Fruit fly (Drosophila melanogaster): ENCODE results near the gene pst.

pst gene

dm6 chr3L:7347984-7348631 lies 12.0 kb downstream of the pst start, which contains the start of the genes Srp19 and qm:
Srp19 (minus strand) TSS chr3L:7348034.
qm (plus strand) TSS chr3L:7348313.
- no peak for TF ChIP-seq Pif1B (GFP tag; optimal IDR thresholded peaks at IDR 0.05)
- peak; percentile 20 for TF ChIP-seq gl (tag; optimal IDR thresholded peaks at IDR 0.05)
- no peak for TF ChIP-seq CG8301 (tag; optimal IDR thresholded peaks at IDR 0.05)
- no peak for TF ChIP-seq rn (GFP tag; IDR thresholded peaks at IDR 0.05)
- TF ChIP-seq Snoo (tag; optimal IDR thresholded peaks at IDR 0.05): no peak
- TF ChIP-seq fd96Ca (GFP tag; IDR thresholded peaks at IDR 0.05): peak; percentile 27; the same call in 2 of the 3 replicates
- TF ChIP-seq CG10348 (GFP tag; IDR thresholded peaks at IDR 0.05): no peak
- TF ChIP-seq CG34367 (tag; optimal IDR thresholded peaks at IDR 0.05): no peak
- peak; percentile 11 for TF ChIP-seq CG15710 (tag; optimal IDR thresholded peaks at IDR 0.05)
- TF ChIP-seq Ets98B (GFP tag; IDR thresholded peaks at IDR 0.05): peak; percentile 43; the same call in 1 of the 2 replicates
- TF ChIP-seq EcR (GFP tag; optimal IDR thresholded peaks at IDR 0.05): peak; percentile 44
- TF ChIP-seq CG13204 (GFP tag; optimal IDR thresholded peaks at IDR 0.05): peak; percentile 61
- TF ChIP-seq CG17806 (tag; optimal IDR thresholded peaks at IDR 0.05): no peak
- no peak for TF ChIP-seq CG14655 (GFP tag; optimal IDR thresholded peaks at IDR 0.05)
- peak; percentile 59; the same call in 1 of the 3 replicates for TF ChIP-seq CG4496 (GFP tag; IDR thresholded peaks at IDR 0.05)
- TF ChIP-seq CG12605 (GFP tag; IDR thresholded peaks at IDR 0.05): peak; percentile 64
- no peak for TF ChIP-seq CG9948 (tag; optimal IDR thresholded peaks at IDR 0.05)
- peak; percentile 25; the same call in 1 of the 2 replicates for TF ChIP-seq CG32121 (GFP tag; IDR thresholded peaks at IDR 0.05)
- TF ChIP-seq Pif1A (GFP tag; optimal IDR thresholded peaks at IDR 0.05): no peak
- TF ChIP-seq D1 (tag; optimal IDR thresholded peaks at IDR 0.05): no peak
- no peak for TF ChIP-seq CG8159 (tag; optimal IDR thresholded peaks at IDR 0.05)

dm6 chr3L:7346951-7347350 lies 13.1 kb downstream of the pst start, which contains the start of gene CG14834:
CG14834 (minus strand) TSS chr3L:7347123.
- no peak for TF ChIP-seq Snoo (tag; optimal IDR thresholded peaks at IDR 0.05)
- TF ChIP-seq CG13204 (GFP tag; optimal IDR thresholded peaks at IDR 0.05): no peak
- TF ChIP-seq CG15710 (tag; optimal IDR thresholded peaks at IDR 0.05): no peak
- no peak for TF ChIP-seq D1 (tag; optimal IDR thresholded peaks at IDR 0.05)
- TF ChIP-seq CG9948 (tag; optimal IDR thresholded peaks at IDR 0.05): no peak
- TF ChIP-seq CG32121 (GFP tag; IDR thresholded peaks at IDR 0.05): no peak
- no peak for TF ChIP-seq Pif1A (GFP tag; optimal IDR thresholded peaks at IDR 0.05)
- TF ChIP-seq CG14655 (GFP tag; optimal IDR thresholded peaks at IDR 0.05): no peak
- no peak for TF ChIP-seq CG8159 (tag; optimal IDR thresholded peaks at IDR 0.05)
- no peak for TF ChIP-seq Ets98B (GFP tag; IDR thresholded peaks at IDR 0.05)
- TF ChIP-seq gl (tag; optimal IDR thresholded peaks at IDR 0.05): no peak
- no peak for TF ChIP-seq Pif1B (GFP tag; optimal IDR thresholded peaks at IDR 0.05)
- no peak for TF ChIP-seq CG17806 (tag; optimal IDR thresholded peaks at IDR 0.05)
- no peak for TF ChIP-seq fd96Ca (GFP tag; IDR thresholded peaks at IDR 0.05)
- TF ChIP-seq CG10348 (GFP tag; IDR thresholded peaks at IDR 0.05): no peak
- TF ChIP-seq CG12605 (GFP tag; IDR thresholded peaks at IDR 0.05): no peak

DNA sequence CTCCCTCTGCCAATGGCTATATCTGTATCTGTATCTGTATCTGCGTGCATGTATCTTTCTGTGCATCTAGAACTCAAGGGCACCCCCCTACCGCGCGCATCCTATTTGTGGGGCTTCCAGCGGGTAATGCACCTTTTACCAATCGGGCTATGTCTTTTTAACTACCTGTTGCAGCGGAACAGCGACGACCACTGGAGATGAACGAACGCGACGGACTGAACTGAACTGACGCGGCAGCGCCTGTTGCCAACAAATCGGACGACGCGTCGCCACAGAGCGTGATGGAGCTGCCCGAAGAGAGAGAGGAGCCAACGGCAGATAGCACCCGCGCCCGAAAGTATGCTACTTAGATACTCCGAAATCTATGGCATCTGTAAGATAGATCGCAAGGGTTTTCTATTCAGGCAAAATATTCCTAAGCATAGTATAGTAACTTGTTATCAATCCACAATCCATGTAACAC lies 15.1 kb downstream of the pst start, which contains the start of gene Cln7:
TSS of gene Cln7 (minus strand) at position 219 of the 463 bp plus-strand sequence.
- peak; percentile 76 for TF ChIP-seq fd96Ca (GFP tag; IDR thresholded peaks at IDR 0.05)
- TF ChIP-seq CG9948 (tag; optimal IDR thresholded peaks at IDR 0.05): no peak
- TF ChIP-seq CG8301 (tag; optimal IDR thresholded peaks at IDR 0.05): no peak
- TF ChIP-seq CG15710 (tag; optimal IDR thresholded peaks at IDR 0.05): peak; percentile 26
- TF ChIP-seq CG32121 (GFP tag; IDR thresholded peaks at IDR 0.05): peak; percentile 80
- TF ChIP-seq Ets98B (GFP tag; IDR thresholded peaks at IDR 0.05): peak; percentile 89
- no peak for TF ChIP-seq Pif1A (GFP tag; optimal IDR thresholded peaks at IDR 0.05)
- TF ChIP-seq Pif1B (GFP tag; optimal IDR thresholded peaks at IDR 0.05): peak; percentile 66
- peak; percentile 80 for TF ChIP-seq CG4496 (GFP tag; IDR thresholded peaks at IDR 0.05)
- peak; percentile 62 for TF ChIP-seq Snoo (tag; optimal IDR thresholded peaks at IDR 0.05)
- no peak for TF ChIP-seq CG34367 (tag; optimal IDR thresholded peaks at IDR 0.05)
- peak; percentile 81 for TF ChIP-seq gl (tag; optimal IDR thresholded peaks at IDR 0.05)
- TF ChIP-seq CG14655 (GFP tag; optimal IDR thresholded peaks at IDR 0.05): no peak
- peak; percentile 82 for TF ChIP-seq CG13204 (GFP tag; optimal IDR thresholded peaks at IDR 0.05)
- peak; percentile 99 for TF ChIP-seq EcR (GFP tag; optimal IDR thresholded peaks at IDR 0.05)
- TF ChIP-seq rn (GFP tag; IDR thresholded peaks at IDR 0.05): no peak
- TF ChIP-seq CG8159 (tag; optimal IDR thresholded peaks at IDR 0.05): peak; percentile 51
- TF ChIP-seq D1 (tag; optimal IDR thresholded peaks at IDR 0.05): no peak
- TF ChIP-seq CG17806 (tag; optimal IDR thresholded peaks at IDR 0.05): no peak
- TF ChIP-seq CG12605 (GFP tag; IDR thresholded peaks at IDR 0.05): peak; percentile 78
- TF ChIP-seq CG10348 (GFP tag; IDR thresholded peaks at IDR 0.05): no peak

dm6 chr3L:7344001-7344400 lies 16.1 kb downstream of the pst start:
- no peak for TF ChIP-seq Pif1B (GFP tag; optimal IDR thresholded peaks at IDR 0.05)
- no peak for TF ChIP-seq rn (GFP tag; IDR thresholded peaks at IDR 0.05)
- TF ChIP-seq CG8159 (tag; optimal IDR thresholded peaks at IDR 0.05): no peak
- TF ChIP-seq CG15710 (tag; optimal IDR thresholded peaks at IDR 0.05): no peak
- no peak for TF ChIP-seq CG14655 (GFP tag; optimal IDR thresholded peaks at IDR 0.05)
- no peak for TF ChIP-seq CG32121 (GFP tag; IDR thresholded peaks at IDR 0.05)
- no peak for TF ChIP-seq Ets98B (GFP tag; IDR thresholded peaks at IDR 0.05)
- TF ChIP-seq CG34367 (tag; optimal IDR thresholded peaks at IDR 0.05): no peak
- TF ChIP-seq fd96Ca (GFP tag; IDR thresholded peaks at IDR 0.05): no peak
- no peak for TF ChIP-seq CG13204 (GFP tag; optimal IDR thresholded peaks at IDR 0.05)
- TF ChIP-seq CG4496 (GFP tag; IDR thresholded peaks at IDR 0.05): no peak
- no peak for TF ChIP-seq Snoo (tag; optimal IDR thresholded peaks at IDR 0.05)
- no peak for TF ChIP-seq D1 (tag; optimal IDR thresholded peaks at IDR 0.05)
- TF ChIP-seq Pif1A (GFP tag; optimal IDR thresholded peaks at IDR 0.05): no peak
- TF ChIP-seq CG9948 (tag; optimal IDR thresholded peaks at IDR 0.05): no peak
- TF ChIP-seq CG17806 (tag; optimal IDR thresholded peaks at IDR 0.05): no peak
- TF ChIP-seq CG12605 (GFP tag; IDR thresholded peaks at IDR 0.05): no peak
- TF ChIP-seq gl (tag; optimal IDR thresholded peaks at IDR 0.05): no peak
- no peak for TF ChIP-seq CG8301 (tag; optimal IDR thresholded peaks at IDR 0.05)

Data from whole organism, pupa.